Fruit fly (Drosophila melanogaster) whole organism, pupa: ENCODE results near the gene CG43672.

Source experiments
- CG32121 ChIP-seq: fragments of 200-800 bp; sonication (Bioruptor generic); IDR thresholded peaks from 2 replicates; pipeline ENCODE4 v1.3.6; 2022; ENCODE audit warnings: missing biosample characterization, missing genetic modification characterization
- EcR ChIP-seq: fragments of 200-800 bp; sonication (Bioruptor generic); optimal IDR thresholded peaks from 3 replicates; lab custom pipeline; 2019; ENCODE audit warnings: missing biosample characterization, missing genetic modification characterization, mild to moderate bottlenecking, moderate library complexity, missing genetic modification reagents
- fd96Ca ChIP-seq: fragments of 200-800 bp; sonication (Bioruptor generic); IDR thresholded peaks from 3 replicates; pipeline ENCODE4 v1.3.6; 2022; ENCODE audit warnings: missing biosample characterization, missing genetic modification characterization
- rn ChIP-seq: fragments of 200-800 bp; sonication (Bioruptor generic); IDR thresholded peaks from 2 replicates; pipeline ENCODE4 v1.3.6; 2022; ENCODE audit warnings: missing biosample characterization, missing genetic modification characterization

DNA sequence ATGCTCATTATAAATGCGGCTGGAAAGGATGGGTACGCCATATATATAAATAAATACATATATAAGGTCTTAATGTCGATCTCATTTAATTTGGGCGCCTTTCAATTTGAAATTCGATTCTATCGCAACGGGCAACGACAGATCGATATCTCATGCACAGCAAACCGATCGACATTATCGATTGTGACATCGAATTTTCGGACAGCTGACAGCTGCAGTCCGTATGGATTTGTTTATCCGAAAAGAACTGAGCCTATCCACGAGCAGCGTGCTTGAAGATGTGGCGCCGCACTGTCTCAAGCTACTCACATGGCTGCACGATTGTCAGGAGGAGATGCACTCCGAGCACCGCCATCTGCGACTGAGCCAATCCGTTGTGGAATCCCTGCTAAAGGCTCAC is 40.8 kb upstream of the CG43672 start, which contains the start of gene CG8191:
- TF ChIP-seq CG32121 (GFP tag; lab: Robert Waterston, UW) = no peak
- no peak for TF ChIP-seq fd96Ca (GFP tag; lab: Robert Waterston, UW)
- no peak for TF ChIP-seq rn
- no peak for TF ChIP-seq EcR
